Worm (Caenorhabditis elegans) whole organism, L2 larva: ENCODE data around the gene ttr-9.

Experiments
- C34F6.9 ChIP-seq: fragments of 150-350 bp; optimal IDR thresholded peaks from 2 replicates; lab custom pipeline; 2014; ENCODE audit warnings: missing biosample characterization, missing genetic modification characterization
- F13H6.1 ChIP-seq: sonication (generic microtip); optimal IDR thresholded peaks from 2 replicates; lab custom pipeline; 2016; ENCODE audit warnings: missing genetic modification characterization, missing compliant biosample characterization
- ZK546.5 ChIP-seq: sonication (generic microtip); optimal IDR thresholded peaks from 2 replicates; lab custom pipeline; 2017; ENCODE audit warnings: missing biosample characterization, missing genetic modification characterization
- alr-1 ChIP-seq: fragments of 150-350 bp; optimal IDR thresholded peaks from 2 replicates; lab custom pipeline; 2014; ENCODE audit warnings: missing biosample characterization, missing genetic modification characterization
- aly-2 ChIP-seq: fragments of 150-350 bp; optimal IDR thresholded peaks from 2 replicates; lab custom pipeline; 2014; ENCODE audit warnings: missing biosample characterization, missing genetic modification characterization
- ama-1 ChIP-seq: fragments of 150-350 bp; optimal IDR thresholded peaks from 2 replicates; lab custom pipeline; 2018; ENCODE audit warnings: inconsistent platforms
- blmp-1 ChIP-seq: sonication (generic microtip); optimal IDR thresholded peaks from 2 replicates; lab custom pipeline; 2017; ENCODE audit warnings: missing genetic modification characterization, mild to moderate bottlenecking, missing compliant biosample characterization, antibody characterized with exemption, moderate library complexity; ENCODE audit not compliant: insufficient read depth
- ceh-16 ChIP-seq: fragments of 150-350 bp; optimal IDR thresholded peaks from 2 replicates; lab custom pipeline; 2014; ENCODE audit warnings: missing biosample characterization, missing genetic modification characterization
- ceh-82 ChIP-seq: fragments of 150-350 bp; optimal IDR thresholded peaks from 2 replicates; lab custom pipeline; 2014; ENCODE audit warnings: missing biosample characterization, missing genetic modification characterization
- crh-2 ChIP-seq: sonication (generic microtip); optimal IDR thresholded peaks from 2 replicates; lab custom pipeline; 2017; ENCODE audit warnings: missing biosample characterization, missing genetic modification characterization
- dmd-4 ChIP-seq: sonication (generic microtip); optimal IDR thresholded peaks from 2 replicates; lab custom pipeline; 2017; ENCODE audit warnings: missing biosample characterization, missing genetic modification characterization
- egl-27 ChIP-seq: sonication (generic microtip); optimal IDR thresholded peaks from 3 replicates; lab custom pipeline; 2017; ENCODE audit warnings: missing biosample characterization, missing genetic modification reagents, missing genetic modification characterization
- elt-3 ChIP-seq: sonication (generic microtip); optimal IDR thresholded peaks from 2 replicates; lab custom pipeline; 2017; ENCODE audit warnings: missing biosample characterization, missing genetic modification characterization
- fos-1 ChIP-seq: fragments of 150-350 bp; optimal IDR thresholded peaks from 2 replicates; lab custom pipeline; 2014; ENCODE audit warnings: missing biosample characterization, missing genetic modification characterization
- gmeb-1 ChIP-seq: fragments of 150-350 bp; optimal IDR thresholded peaks from 2 replicates; lab custom pipeline; 2014; ENCODE audit warnings: missing biosample characterization, missing genetic modification characterization
- lin-11 ChIP-seq: fragments of 150-350 bp; sonication (generic microtip); optimal IDR thresholded peaks from 2 replicates; lab custom pipeline; 2014; ENCODE audit warnings: missing biosample characterization, missing genetic modification characterization, inconsistent platforms, mixed read lengths
- lin-13 ChIP-seq: fragments of 150-350 bp; optimal IDR thresholded peaks from 2 replicates; lab custom pipeline; 2014; ENCODE audit warnings: missing biosample characterization, missing genetic modification reagents, missing genetic modification characterization
- lin-39 ChIP-seq: fragments of 150-350 bp; optimal IDR thresholded peaks from 2 replicates; lab custom pipeline; 2014; ENCODE audit warnings: missing biosample characterization, missing genetic modification reagents, missing genetic modification characterization
- lsy-2 ChIP-seq, 2 experiments: fragments of 150-350 bp in 1 of 2; sonication (generic microtip) in 1 of 2; optimal IDR thresholded peaks; 2 replicates each; lab custom pipeline; 2014 to 2017; ENCODE audit warnings: missing biosample characterization in 2 of 2, missing genetic modification characterization in 2 of 2
- mab-5 ChIP-seq: fragments of 150-350 bp; optimal IDR thresholded peaks from 2 replicates; lab custom pipeline; 2014; ENCODE audit warnings: missing biosample characterization, missing genetic modification characterization
- mbf-1 ChIP-seq: sonication (generic microtip); optimal IDR thresholded peaks from 2 replicates; lab custom pipeline; 2017; ENCODE audit warnings: missing biosample characterization, missing genetic modification characterization
- nhr-10 ChIP-seq: sonication (generic microtip); optimal IDR thresholded peaks from 2 replicates; lab custom pipeline; 2017; ENCODE audit warnings: missing biosample characterization, missing genetic modification characterization
- nhr-11 ChIP-seq: fragments of 150-350 bp; optimal IDR thresholded peaks from 2 replicates; lab custom pipeline; 2014; ENCODE audit warnings: missing biosample characterization, missing genetic modification characterization
- nhr-12 ChIP-seq: fragments of 150-350 bp; optimal IDR thresholded peaks from 2 replicates; lab custom pipeline; 2014; ENCODE audit warnings: missing biosample characterization, missing genetic modification characterization
- nhr-129 ChIP-seq: fragments of 150-350 bp; optimal IDR thresholded peaks from 2 replicates; lab custom pipeline; 2014; ENCODE audit warnings: missing biosample characterization, missing genetic modification characterization
- nhr-21 ChIP-seq: fragments of 150-350 bp; optimal IDR thresholded peaks from 2 replicates; lab custom pipeline; 2014; ENCODE audit warnings: missing biosample characterization, missing genetic modification characterization
- nhr-23 ChIP-seq: fragments of 150-350 bp; optimal IDR thresholded peaks from 2 replicates; lab custom pipeline; 2014; ENCODE audit warnings: missing biosample characterization, missing genetic modification reagents, missing genetic modification characterization
- nhr-25 ChIP-seq: fragments of 150-350 bp; sonication (generic microtip); optimal IDR thresholded peaks from 3 replicates; lab custom pipeline; 2014; ENCODE audit warnings: missing biosample characterization, missing genetic modification characterization
- nhr-6 ChIP-seq: fragments of 150-350 bp; optimal IDR thresholded peaks from 2 replicates; lab custom pipeline; 2014; ENCODE audit warnings: missing biosample characterization, missing genetic modification characterization
- nhr-77 ChIP-seq: fragments of 150-350 bp; optimal IDR thresholded peaks from 2 replicates; lab custom pipeline; 2014; ENCODE audit warnings: missing biosample characterization, missing genetic modification characterization
- peb-1 ChIP-seq: fragments of 150-350 bp; optimal IDR thresholded peaks from 2 replicates; lab custom pipeline; 2014; ENCODE audit warnings: missing biosample characterization, missing genetic modification characterization
- sma-3 ChIP-seq: sonication (generic microtip); optimal IDR thresholded peaks from 2 replicates; lab custom pipeline; 2016; ENCODE audit warnings: missing genetic modification reagents, missing genetic modification characterization, missing compliant biosample characterization
- sma-9 ChIP-seq, 2 experiments: fragments of 150-350 bp in 1 of 2; sonication (generic microtip) in 1 of 2; optimal IDR thresholded peaks; 2 replicates each; lab custom pipeline; 2014 to 2016; ENCODE audit warnings: missing genetic modification characterization in 2 of 2, mild to moderate bottlenecking in 1 of 2, missing biosample characterization in 1 of 2, missing compliant biosample characterization in 1 of 2, missing genetic modification reagents in 1 of 2, moderate library complexity in 1 of 2
- snpc-4 ChIP-seq: fragments of 150-350 bp; optimal IDR thresholded peaks from 2 replicates; lab custom pipeline; 2014; ENCODE audit warnings: missing biosample characterization, missing genetic modification characterization
- unc-39 ChIP-seq: fragments of 150-350 bp; optimal IDR thresholded peaks from 2 replicates; lab custom pipeline; 2014; ENCODE audit warnings: missing biosample characterization, missing genetic modification characterization
- unc-55 ChIP-seq: fragments of 150-350 bp; sonication (generic microtip); optimal IDR thresholded peaks from 3 replicates; lab custom pipeline; 2014; ENCODE audit warnings: missing biosample characterization, missing genetic modification reagents, missing genetic modification characterization
- unc-62 ChIP-seq: fragments of 150-350 bp; optimal IDR thresholded peaks from 2 replicates; lab custom pipeline; 2014; ENCODE audit warnings: missing biosample characterization, missing genetic modification reagents, missing genetic modification characterization
- zag-1 ChIP-seq: fragments of 150-350 bp; optimal IDR thresholded peaks from 2 replicates; lab custom pipeline; 2014; ENCODE audit warnings: missing biosample characterization, missing genetic modification characterization
- ztf-1 ChIP-seq: fragments of 200-800 bp; sonication (Bioruptor generic); conservative IDR thresholded peaks from 2 replicates; pipeline ENCODE4 v1.3.6; 2022; ENCODE audit warnings: missing genetic modification characterization, missing compliant biosample characterization
- ztf-11 ChIP-seq: sonication (generic microtip); optimal IDR thresholded peaks from 2 replicates; lab custom pipeline; 2017; ENCODE audit warnings: missing biosample characterization, missing genetic modification characterization

The ttr-9 gene

DNA sequence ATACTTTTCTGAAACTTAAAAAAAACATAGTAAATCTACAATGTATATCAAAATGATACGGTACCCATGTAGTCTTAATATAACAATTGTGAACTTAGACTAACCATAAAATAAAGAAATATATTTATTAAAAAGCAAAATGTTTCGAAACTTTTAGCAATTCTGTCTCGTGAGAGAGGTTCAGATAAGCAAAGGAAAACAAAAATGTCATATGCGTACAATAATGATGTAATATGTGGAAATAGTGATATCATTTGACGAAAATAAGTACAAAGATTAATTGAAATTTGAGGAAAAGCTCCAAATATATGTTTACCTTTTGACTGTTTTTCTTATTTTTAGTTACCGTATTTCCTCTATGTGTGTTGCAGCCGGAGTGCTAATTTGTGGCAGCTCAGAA is 8.0 kb upstream of the ttr-9 start:
- TF ChIP-seq nhr-21 (tag; lab: Kevin White, UChicago), result no peak
- TF ChIP-seq nhr-25 (tag; lab: Kevin White, UChicago), result peak; percentile 0
- TF ChIP-seq nhr-129 (tag; lab: Kevin White, UChicago), result peak; percentile 91

DNA sequence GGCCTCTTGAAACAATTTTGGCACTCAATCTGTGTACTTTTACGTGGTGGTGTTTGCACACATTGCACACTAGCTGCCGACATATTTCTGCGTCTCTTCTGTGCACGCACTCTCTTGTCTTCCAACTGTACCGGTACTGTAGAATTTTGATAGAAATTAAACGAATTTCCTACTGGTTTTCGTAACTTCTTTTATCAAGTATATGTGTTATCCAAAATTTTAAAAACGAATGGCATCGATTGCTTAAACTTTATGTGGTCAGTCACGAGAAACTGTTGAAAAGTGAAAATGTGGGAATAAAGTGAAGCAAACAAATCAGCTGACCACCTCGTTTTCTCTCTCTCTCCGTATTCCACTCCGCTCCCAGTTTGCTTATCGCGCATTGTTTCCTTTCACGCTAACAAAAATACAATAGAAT is 7.2 kb upstream of the ttr-9 start:
- TF ChIP-seq unc-62 (GFP tag; lab: Kevin White, UChicago) (no peak), blmp-1 (tag; lab: Kevin White, UChicago) (peak; percentile 94), sma-9 (GFP tag; optimal IDR thresholded peaks at IDR 0.05; lab: Kevin White, UChicago) (peak; percentile 15), sma-9 (tag; optimal IDR thresholded peaks at IDR 0.05; lab: Kevin White, UChicago) (no peak), nhr-11 (no peak), dmd-4 (tag; lab: Kevin White, UChicago) (no peak), snpc-4 (tag; lab: Kevin White, UChicago) (peak; percentile 67), nhr-21 (tag; lab: Kevin White, UChicago) (peak; percentile 56), alr-1 (tag; lab: Kevin White, UChicago) (no peak), F13H6.1 (tag; lab: Kevin White, UChicago) (peak; percentile 35), nhr-10 (no peak), crh-2 (tag; lab: Kevin White, UChicago) (peak; percentile 57), nhr-23 (tag; lab: Kevin White, UChicago) (no peak), lin-11 (tag; lab: Kevin White, UChicago) (no peak), lin-13 (GFP tag; lab: Kevin White, UChicago) (peak; percentile 11), elt-3 (tag; lab: Kevin White, UChicago) (no peak), lsy-2 (tag; optimal IDR thresholded peaks at IDR 0.05; lab: Kevin White, UChicago) (peak; percentile 14 to 40), unc-55 (GFP tag; lab: Kevin White, UChicago) (peak; percentile 44), nhr-6 (tag; lab: Kevin White, UChicago) (no peak), aly-2 (tag; lab: Kevin White, UChicago) (no peak), nhr-129 (tag; lab: Kevin White, UChicago) (peak; percentile 73), sma-3 (GFP tag; lab: Kevin White, UChicago) (peak; percentile 61), egl-27 (tag; lab: Kevin White, UChicago) (no peak), zag-1 (tag; lab: Kevin White, UChicago) (no peak), ceh-82 (tag; lab: Kevin White, UChicago) (no peak), C34F6.9 (tag; lab: Kevin White, UChicago) (peak; percentile 32), ztf-11 (tag; lab: Kevin White, UChicago) (no peak), unc-39 (tag; lab: Kevin White, UChicago) (no peak), ztf-1 (GFP tag; lab: Robert Waterston, UW) (no peak), ceh-16 (tag; lab: Kevin White, UChicago) (no peak), nhr-77 (tag; lab: Kevin White, UChicago) (no peak), peb-1 (tag; lab: Kevin White, UChicago) (no peak), ama-1 (peak; percentile 72), nhr-25 (tag; lab: Kevin White, UChicago) (peak; percentile 58), gmeb-1 (tag; lab: Kevin White, UChicago) (peak; percentile 28), nhr-12 (no peak), lin-39 (tag; lab: Kevin White, UChicago) (no peak), ZK546.5 (no peak), mab-5 (tag; lab: Kevin White, UChicago) (no peak), fos-1 (tag; lab: Kevin White, UChicago) (peak; percentile 41), mbf-1 (tag; lab: Kevin White, UChicago) (no peak)
- TF ChIP-seq, all 48 proteins: peak for 16

DNA sequence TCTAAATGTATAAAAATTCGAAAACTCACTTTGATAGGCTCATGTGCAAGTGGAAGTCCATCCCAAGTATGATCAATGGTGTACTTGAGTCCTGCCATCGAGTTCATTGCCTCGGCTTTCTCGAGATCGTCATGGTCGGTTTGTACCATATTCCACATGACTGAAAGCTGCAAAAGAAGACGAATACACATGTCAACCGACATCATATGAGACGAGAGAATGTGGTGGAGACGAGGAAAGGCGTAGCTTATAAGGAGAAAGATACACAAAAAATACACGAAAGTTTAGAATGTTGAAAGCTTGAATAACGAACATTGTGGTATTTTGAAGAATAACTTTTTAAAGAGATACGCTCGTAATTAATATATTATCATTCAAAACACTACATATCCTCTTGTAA is 6.7 kb upstream of the ttr-9 start, which contains the start of gene C33A12.3:
Gene C33A12.3 (minus strand): TSS at position 167 of the 400 bp plus-strand sequence.
- TF ChIP-seq nhr-129 (tag; lab: Kevin White, UChicago) (peak; percentile 13), nhr-10 (no peak)
